Fruit fly (Drosophila melanogaster) whole organism, prepupa: Measurements from ENCODE around the gene meng.

Experiments used
- Blimp-1 ChIP-seq: fragments of 200-800 bp; sonication (Bioruptor generic); optimal IDR thresholded peaks from 3 replicates; lab custom pipeline; 2017; ENCODE audit warnings: missing biosample characterization, missing genetic modification characterization, mild to moderate bottlenecking, moderate library complexity, missing genetic modification reagents
- CG10631 ChIP-seq: fragments of 200-800 bp; sonication (Bioruptor generic); optimal IDR thresholded peaks from 2 replicates; lab custom pipeline; 2016; ENCODE audit warnings: missing biosample characterization, missing genetic modification characterization
- CG11294 ChIP-seq: fragments of 200-800 bp; sonication (Bioruptor generic); IDR thresholded peaks from 2 replicates; pipeline ENCODE4 v1.3.6; 2022; ENCODE audit warnings: missing biosample characterization, missing genetic modification characterization
- CG11762 ChIP-seq: fragments of 200-800 bp; sonication (Bioruptor generic); optimal IDR thresholded peaks from 3 replicates; lab custom pipeline; 2016; ENCODE audit warnings: missing biosample characterization, missing genetic modification characterization; ENCODE audit not compliant: insufficient read depth
- CG11902 ChIP-seq: fragments of 200-800 bp; sonication (Bioruptor generic); optimal IDR thresholded peaks from 3 replicates; lab custom pipeline; 2016; ENCODE audit warnings: missing biosample characterization, missing genetic modification characterization
- CG15336 ChIP-seq: fragments of 200-800 bp; sonication (Bioruptor generic); IDR thresholded peaks from 2 replicates; pipeline ENCODE4 v1.3.6; 2022; ENCODE audit warnings: missing biosample characterization, missing genetic modification characterization
- CG1621 ChIP-seq: fragments of 200-800 bp; sonication (Bioruptor generic); optimal IDR thresholded peaks from 3 replicates; lab custom pipeline; 2018; ENCODE audit warnings: missing biosample characterization, mild to moderate bottlenecking, missing genetic modification characterization
- CG32006 ChIP-seq: fragments of 200-800 bp; sonication (Bioruptor generic); optimal IDR thresholded peaks from 3 replicates; lab custom pipeline; 2017; ENCODE audit warnings: missing biosample characterization, mild to moderate bottlenecking, missing genetic modification characterization
- CG34406 ChIP-seq: fragments of 200-800 bp; sonication (Bioruptor generic); optimal IDR thresholded peaks from 3 replicates; lab custom pipeline; 2016; ENCODE audit warnings: missing biosample characterization, missing genetic modification characterization
- CG6163 ChIP-seq: fragments of 200-800 bp; sonication (Bioruptor generic); IDR thresholded peaks from 3 replicates; pipeline ENCODE4 v1.3.6; 2022; ENCODE audit warnings: missing biosample characterization, missing genetic modification characterization
- CG6276 ChIP-seq: fragments of 200-800 bp; sonication (Bioruptor generic); optimal IDR thresholded peaks from 2 replicates; lab custom pipeline; 2017; ENCODE audit warnings: missing biosample characterization, mild to moderate bottlenecking, missing genetic modification characterization
- CG6808 ChIP-seq: fragments of 200-800 bp; sonication (Bioruptor generic); optimal IDR thresholded peaks from 3 replicates; lab custom pipeline; 2017; ENCODE audit warnings: missing biosample characterization, missing genetic modification characterization, mild to moderate bottlenecking, moderate library complexity, missing genetic modification reagents
- CG6854 ChIP-seq: fragments of 200-800 bp; sonication (Bioruptor generic); optimal IDR thresholded peaks from 2 replicates; lab custom pipeline; 2017; ENCODE audit warnings: missing biosample characterization, mild to moderate bottlenecking, missing genetic modification characterization
- CG7368 ChIP-seq: fragments of 200-800 bp; sonication (Bioruptor generic); optimal IDR thresholded peaks from 3 replicates; lab custom pipeline; 2016; ENCODE audit warnings: missing biosample characterization, missing genetic modification characterization
- CG8119 ChIP-seq: fragments of 200-800 bp; sonication (Bioruptor generic); IDR thresholded peaks from 3 replicates; pipeline ENCODE4 v1.3.6; 2022; ENCODE audit warnings: missing biosample characterization, missing genetic modification characterization
- CG8319 ChIP-seq: fragments of 200-800 bp; sonication (Bioruptor generic); optimal IDR thresholded peaks from 3 replicates; lab custom pipeline; 2016; ENCODE audit warnings: missing biosample characterization, missing genetic modification characterization
- CG8632 ChIP-seq: fragments of 200-800 bp; sonication (Bioruptor generic); optimal IDR thresholded peaks from 3 replicates; lab custom pipeline; 2016; ENCODE audit warnings: missing biosample characterization, missing genetic modification characterization
- CG9139 ChIP-seq: fragments of 200-800 bp; sonication (Bioruptor generic); optimal IDR thresholded peaks from 3 replicates; lab custom pipeline; 2017; ENCODE audit warnings: missing biosample characterization, mild to moderate bottlenecking, missing genetic modification characterization
- Eip75B ChIP-seq: fragments of 200-800 bp; sonication (Bioruptor generic); optimal IDR thresholded peaks from 3 replicates; lab custom pipeline; 2016; ENCODE audit warnings: missing biosample characterization, missing genetic modification characterization
- Eip78C ChIP-seq: fragments of 200-800 bp; sonication (Bioruptor generic); peaks from one replicate; lab custom pipeline; 2016; ENCODE audit warnings: missing biosample characterization, missing genetic modification characterization
- Eip93F ChIP-seq: fragments of 200-800 bp; sonication (Bioruptor generic); optimal IDR thresholded peaks from 2 replicates; lab custom pipeline; 2016; ENCODE audit warnings: missing biosample characterization, mild to moderate bottlenecking, missing genetic modification characterization
- Ets21C ChIP-seq: fragments of 200-800 bp; sonication (Bioruptor generic); optimal IDR thresholded peaks from 3 replicates; lab custom pipeline; 2016; ENCODE audit warnings: missing biosample characterization, missing genetic modification characterization
- Ets96B ChIP-seq: fragments of 200-800 bp; optimal IDR thresholded peaks from 2 replicates; lab custom pipeline; 2019; ENCODE audit warnings: missing biosample characterization, mild to moderate bottlenecking, missing genetic modification characterization, moderate library complexity
- Gug ChIP-seq: fragments of 200-800 bp; sonication (Bioruptor generic); IDR thresholded peaks from 2 replicates; pipeline ENCODE4 v1.3.6; 2022; ENCODE audit warnings: missing biosample characterization, missing genetic modification characterization
- Hr38 ChIP-seq: sonication (Bioruptor generic); optimal IDR thresholded peaks from 2 replicates; lab custom pipeline; 2016; ENCODE audit warnings: missing biosample characterization, missing genetic modification characterization
- Hr39 ChIP-seq: fragments of 200-800 bp; sonication (Bioruptor generic); optimal IDR thresholded peaks from 2 replicates; lab custom pipeline; 2016; ENCODE audit warnings: missing biosample characterization, missing genetic modification characterization
- Hr4 ChIP-seq: fragments of 200-800 bp; sonication (Bioruptor generic); optimal IDR thresholded peaks from 3 replicates; lab custom pipeline; 2016; ENCODE audit warnings: missing biosample characterization, missing genetic modification characterization
- Lpt ChIP-seq: fragments of 200-800 bp; sonication (Bioruptor generic); optimal IDR thresholded peaks from 3 replicates; lab custom pipeline; 2016; ENCODE audit warnings: missing biosample characterization, missing genetic modification characterization
- Met ChIP-seq: fragments of 200-800 bp; sonication (Bioruptor generic); optimal IDR thresholded peaks from 3 replicates; lab custom pipeline; 2016; ENCODE audit warnings: missing biosample characterization, missing genetic modification characterization
- OdsH ChIP-seq: fragments of 200-800 bp; sonication (Bioruptor generic); optimal IDR thresholded peaks from 3 replicates; lab custom pipeline; 2016; ENCODE audit warnings: missing biosample characterization, missing genetic modification characterization
- Smox ChIP-seq: fragments of 200-800 bp; sonication (Bioruptor generic); optimal IDR thresholded peaks from 3 replicates; lab custom pipeline; 2016; ENCODE audit warnings: missing biosample characterization, missing genetic modification characterization
- Sox14 ChIP-seq: fragments of 200-800 bp; sonication (Bioruptor generic); optimal IDR thresholded peaks from 3 replicates; lab custom pipeline; 2016; ENCODE audit warnings: missing biosample characterization, missing genetic modification characterization
- Sox15 ChIP-seq: fragments of 200-800 bp; sonication (Bioruptor generic); optimal IDR thresholded peaks from 3 replicates; lab custom pipeline; 2016; ENCODE audit warnings: missing biosample characterization, missing genetic modification characterization
- cyc ChIP-seq: fragments of 200-800 bp; sonication (Bioruptor generic); optimal IDR thresholded peaks from 3 replicates; lab custom pipeline; 2016; ENCODE audit warnings: missing biosample characterization, missing genetic modification characterization
- dac ChIP-seq: fragments of 200-800 bp; sonication (Bioruptor generic); optimal IDR thresholded peaks from 2 replicates; lab custom pipeline; 2017; ENCODE audit warnings: missing biosample characterization, mild to moderate bottlenecking, missing genetic modification characterization
- dsx ChIP-seq: fragments of 200-800 bp; optimal IDR thresholded peaks from 3 replicates; lab custom pipeline; 2019; ENCODE audit warnings: missing biosample characterization, mild to moderate bottlenecking, missing genetic modification characterization, moderate library complexity; ENCODE audit not compliant: poor library complexity, severe bottlenecking
- eg ChIP-seq: fragments of 200-800 bp; sonication (Bioruptor generic); IDR thresholded peaks from 3 replicates; pipeline ENCODE4 v1.3.6; 2022; ENCODE audit warnings: missing biosample characterization, missing genetic modification characterization
- esn ChIP-seq: fragments of 200-800 bp; sonication (Bioruptor generic); optimal IDR thresholded peaks from 2 replicates; lab custom pipeline; 2016; ENCODE audit warnings: missing biosample characterization, mild to moderate bottlenecking, missing genetic modification characterization, moderate library complexity
- fd59A ChIP-seq: fragments of 200-800 bp; sonication (Bioruptor generic); optimal IDR thresholded peaks from 2 replicates; lab custom pipeline; 2017; ENCODE audit warnings: missing biosample characterization, mild to moderate bottlenecking, missing genetic modification characterization, missing genetic modification reagents
- fd85E ChIP-seq: fragments of 200-800 bp; sonication (Bioruptor generic); optimal IDR thresholded peaks from 3 replicates; lab custom pipeline; 2016; ENCODE audit warnings: missing biosample characterization, missing genetic modification characterization
- fkh ChIP-seq: fragments of 200-800 bp; sonication (Bioruptor generic); optimal IDR thresholded peaks from 3 replicates; lab custom pipeline; 2017; ENCODE audit warnings: missing biosample characterization, mild to moderate bottlenecking, missing genetic modification characterization, moderate library complexity
- net ChIP-seq: fragments of 200-800 bp; sonication (Bioruptor generic); optimal IDR thresholded peaks from 3 replicates; lab custom pipeline; 2016; ENCODE audit warnings: missing biosample characterization, missing genetic modification characterization
- pdm3 ChIP-seq: fragments of 200-800 bp; sonication (Bioruptor generic); optimal IDR thresholded peaks from 3 replicates; lab custom pipeline; 2016; ENCODE audit warnings: missing biosample characterization, missing genetic modification characterization
- spab ChIP-seq: fragments of 200-800 bp; sonication (Bioruptor generic); optimal IDR thresholded peaks from 2 replicates; lab custom pipeline; 2017; ENCODE audit warnings: missing biosample characterization, mild to moderate bottlenecking, missing genetic modification characterization, missing genetic modification reagents
- svp ChIP-seq: fragments of 200-800 bp; sonication (Bioruptor generic); peaks from one replicate; lab custom pipeline; 2016; ENCODE audit warnings: missing biosample characterization, missing genetic modification characterization
- topi ChIP-seq: fragments of 200-800 bp; sonication (Bioruptor generic); optimal IDR thresholded peaks from 3 replicates; lab custom pipeline; 2016; ENCODE audit warnings: missing biosample characterization, missing genetic modification characterization
- vri ChIP-seq: fragments of 200-800 bp; sonication (Bioruptor generic); optimal IDR thresholded peaks from 3 replicates; lab custom pipeline; 2016; ENCODE audit warnings: missing biosample characterization, mild to moderate bottlenecking, missing genetic modification characterization

meng gene

DNA sequence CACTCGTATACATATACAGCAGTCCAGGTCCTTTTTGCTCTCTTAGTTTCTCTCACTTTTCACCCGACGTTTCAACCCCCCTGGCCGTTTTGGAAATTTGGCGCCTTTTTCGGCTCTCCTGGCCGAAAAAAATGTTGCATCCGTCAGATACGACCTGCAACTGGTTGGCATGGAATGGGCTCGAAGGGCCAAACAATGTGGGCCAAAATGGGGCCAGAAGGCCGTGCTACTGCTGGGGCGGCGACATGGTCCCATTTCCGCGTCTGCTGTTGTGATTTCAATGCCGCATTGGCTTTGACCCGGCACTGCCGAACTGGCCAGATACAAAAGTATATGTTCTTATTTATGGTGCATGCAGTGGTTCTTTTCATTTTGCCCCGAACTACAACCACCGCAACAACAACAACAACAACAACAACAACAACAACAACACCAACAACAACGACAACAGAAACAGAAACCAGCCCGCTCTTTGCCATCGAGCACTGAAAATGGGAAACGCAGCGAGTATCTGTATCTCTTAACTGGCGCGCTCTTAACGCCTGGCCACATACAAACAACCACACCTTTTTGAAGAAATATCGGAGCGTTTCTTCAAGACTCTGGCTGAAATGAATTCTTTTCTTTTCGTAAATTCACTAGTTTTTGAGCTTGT is 51.6 kb downstream of the meng start:
- no peak for TF ChIP-seq fd59A (GFP tag; lab: Kevin White, UChicago)
- TF ChIP-seq Blimp-1 (GFP tag; lab: Kevin White, UChicago) = no peak
- TF ChIP-seq CG1621 (tag; lab: Kevin White, UChicago) = peak; percentile 4
- TF ChIP-seq pdm3 = no peak
- no peak for TF ChIP-seq Lpt (GFP tag; lab: Kevin White, UChicago)
- TF ChIP-seq fd85E (GFP tag; lab: Kevin White, UChicago) = no peak
- no peak for TF ChIP-seq Sox14 (GFP tag; lab: Kevin White, UChicago)
- TF ChIP-seq Hr38 (GFP tag; lab: Kevin White, UChicago) = no peak
- no peak for TF ChIP-seq Ets96B (tag; lab: Kevin White, UChicago)
- no peak for TF ChIP-seq CG8632 (GFP tag; lab: Kevin White, UChicago)
- TF ChIP-seq dsx (GFP tag; lab: Kevin White, UChicago) = peak; percentile 23
- TF ChIP-seq CG6808 = peak; percentile 3
- TF ChIP-seq Gug (GFP tag; lab: Robert Waterston, UW) = no peak
- peak; percentile 46 for TF ChIP-seq svp (GFP tag; lab: Kevin White, UChicago)
- TF ChIP-seq vri = no peak
- no peak for TF ChIP-seq Smox (GFP tag; lab: Kevin White, UChicago)
- TF ChIP-seq Hr39 (GFP tag; lab: Kevin White, UChicago) = no peak
- TF ChIP-seq CG6163 (GFP tag; lab: Robert Waterston, UW) = no peak
- TF ChIP-seq CG7368 = peak; percentile 6
- TF ChIP-seq CG11294 (GFP tag; lab: Robert Waterston, UW) = no peak
- TF ChIP-seq CG10631 (GFP tag; lab: Kevin White, UChicago) = no peak
- TF ChIP-seq eg (GFP tag; lab: Robert Waterston, UW) = 0 out of 3 replicates have a peak, but pooled peaks have one; percentile 24

DNA sequence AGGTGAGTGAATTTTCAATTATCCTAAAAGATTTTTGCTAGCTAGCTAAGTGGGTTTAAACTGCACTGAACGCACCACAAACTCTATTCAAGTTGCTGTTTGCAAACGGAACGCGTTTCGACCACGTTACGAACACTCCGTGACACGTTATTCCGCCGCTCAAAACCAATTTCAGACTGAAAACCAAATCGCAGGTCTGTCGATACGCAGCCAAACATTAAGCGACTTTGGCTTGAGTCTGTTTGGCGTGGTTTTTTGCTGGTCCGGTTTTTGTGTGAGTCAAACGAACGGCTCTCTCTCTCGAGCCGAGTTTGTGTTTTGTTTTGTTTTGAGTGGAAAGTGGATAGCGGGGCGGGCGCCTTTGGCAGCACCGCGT is 52.1 kb downstream of the meng start:
- no peak for TF ChIP-seq fd85E (GFP tag; lab: Kevin White, UChicago)
- peak; percentile 49 for TF ChIP-seq fkh (GFP tag; lab: Kevin White, UChicago)
- no peak for TF ChIP-seq CG8319 (GFP tag; lab: Kevin White, UChicago)
- no peak for TF ChIP-seq CG11762 (GFP tag; lab: Kevin White, UChicago)
- no peak for TF ChIP-seq esn (GFP tag; lab: Kevin White, UChicago)
- no peak for TF ChIP-seq Met (GFP tag; lab: Kevin White, UChicago)
- TF ChIP-seq CG8632 (GFP tag; lab: Kevin White, UChicago) = no peak
- no peak for TF ChIP-seq Eip93F
- TF ChIP-seq CG6854 = peak; percentile 12
- no peak for TF ChIP-seq OdsH (GFP tag; lab: Kevin White, UChicago)
- 0 out of 3 replicates have a peak, but pooled peaks have one; percentile 7 for TF ChIP-seq eg (GFP tag; lab: Robert Waterston, UW)
- no peak for TF ChIP-seq CG10631 (GFP tag; lab: Kevin White, UChicago)
- no peak for TF ChIP-seq CG32006
- no peak for TF ChIP-seq Eip75B (GFP tag; lab: Kevin White, UChicago)
- TF ChIP-seq CG11294 (GFP tag; lab: Robert Waterston, UW) = no peak
- no peak for TF ChIP-seq Hr4
- no peak for TF ChIP-seq Blimp-1 (GFP tag; lab: Kevin White, UChicago)
- TF ChIP-seq net = no peak
- no peak for TF ChIP-seq CG11902 (GFP tag; lab: Kevin White, UChicago)

DNA sequence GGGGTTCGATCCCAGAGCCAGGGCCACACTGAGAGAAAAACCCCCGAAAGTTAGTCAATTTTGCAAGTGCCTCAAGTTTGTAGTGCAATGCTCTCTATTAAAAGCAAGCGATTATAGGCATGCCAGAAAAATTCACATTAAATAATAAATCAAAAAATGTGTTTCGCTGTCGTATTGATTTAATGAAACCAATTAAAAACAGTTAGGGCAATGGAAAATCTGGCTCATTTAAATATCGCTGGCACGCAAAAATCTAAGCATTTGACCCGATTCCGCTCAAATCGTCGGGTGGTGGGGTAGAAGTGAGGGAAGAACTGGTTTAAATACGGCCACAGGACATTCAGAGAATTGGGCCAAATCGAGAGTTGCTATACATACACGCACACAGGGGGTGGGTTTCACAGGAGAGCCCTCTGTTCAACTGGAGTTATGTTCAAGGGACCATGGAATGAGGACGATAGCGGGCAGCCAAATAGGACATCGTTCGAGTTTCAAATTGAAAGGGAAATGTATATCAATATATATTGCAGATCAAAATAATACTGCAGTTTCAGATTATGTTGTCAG is 52.7 kb downstream of the meng start:
- TF ChIP-seq topi (GFP tag; lab: Kevin White, UChicago) (peak; percentile 22), Eip78C (GFP tag; lab: Kevin White, UChicago) (peak; percentile 79), CG8319 (GFP tag; lab: Kevin White, UChicago) (no peak), Sox14 (GFP tag; lab: Kevin White, UChicago) (no peak), CG34406 (GFP tag; lab: Kevin White, UChicago) (no peak), Ets96B (tag; lab: Kevin White, UChicago) (peak; percentile 5), CG15336 (no peak), CG8119 (GFP tag; lab: Robert Waterston, UW) (0 out of 3 replicates have a peak, but pooled peaks have one; percentile 8), CG1621 (tag; lab: Kevin White, UChicago) (no peak), Eip75B (GFP tag; lab: Kevin White, UChicago) (no peak), CG11902 (GFP tag; lab: Kevin White, UChicago) (no peak), Hr39 (GFP tag; lab: Kevin White, UChicago) (no peak), dac (GFP tag; lab: Kevin White, UChicago) (no peak), spab (GFP tag; lab: Kevin White, UChicago) (no peak), CG6276 (GFP tag; lab: Kevin White, UChicago) (no peak), Ets21C (GFP tag; lab: Kevin White, UChicago) (no peak), CG6808 (no peak), Smox (GFP tag; lab: Kevin White, UChicago) (no peak), Sox15 (GFP tag; lab: Kevin White, UChicago) (no peak), CG9139 (GFP tag; lab: Kevin White, UChicago) (no peak), cyc (no peak)
